Worm (Caenorhabditis elegans) whole organism, dauer: ENCODE results near the gene sek-4.

Experiments
- unc-62 ChIP-seq: sonication (generic microtip); optimal IDR thresholded peaks from 2 replicates; lab custom pipeline; 2017; ENCODE audit warnings: missing biosample characterization, missing genetic modification reagents, missing genetic modification characterization

sek-4 gene

DNA sequence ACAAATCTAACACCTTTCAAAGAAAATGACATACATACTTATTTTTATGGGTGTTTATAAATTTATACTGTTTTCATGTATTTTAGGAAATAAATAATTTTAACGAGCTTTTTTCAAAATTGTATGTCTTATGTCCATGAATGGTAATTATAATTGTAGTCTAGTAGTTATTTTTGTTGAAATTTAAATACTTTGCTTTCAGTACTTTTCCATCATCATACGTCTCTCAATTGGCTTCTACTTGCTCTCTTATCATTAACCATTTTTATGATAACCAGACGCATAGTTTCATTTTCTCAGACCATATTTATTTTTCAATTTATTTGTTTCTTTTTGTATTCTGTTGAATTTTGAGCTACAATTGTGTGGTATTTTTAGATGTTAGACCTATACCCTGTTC is 9.4 kb upstream of the sek-4 start, which contains the start of gene F35C8.5:
F35C8.5 (plus strand) TSS at position 377 of the 400 bp plus-strand sequence.
- TF ChIP-seq unc-62 (GFP tag; lab: Kevin White, UChicago), result no peak

DNA sequence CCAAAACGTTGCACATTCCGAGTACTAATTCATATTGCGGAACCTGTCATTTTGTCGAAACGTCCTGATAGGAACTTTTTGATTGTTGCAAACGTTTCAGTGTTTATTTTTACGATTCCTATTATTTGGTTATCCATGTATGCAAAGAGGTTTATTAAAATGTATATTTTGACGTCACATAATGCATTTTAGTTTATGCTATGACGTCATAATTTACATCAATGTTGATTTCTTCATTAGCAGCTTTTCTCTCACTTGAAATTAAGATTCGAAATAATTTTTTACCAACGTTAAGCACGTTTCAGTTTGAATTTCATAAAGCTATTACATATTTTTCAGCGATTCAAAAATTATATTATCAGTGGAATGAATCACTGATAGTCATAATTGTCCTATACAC is 8.2 kb upstream of the sek-4 start:
- TF ChIP-seq unc-62 (GFP tag; lab: Kevin White, UChicago), result no peak

- TF ChIP-seq unc-62 (GFP tag; lab: Kevin White, UChicago), result no peak
Observed at ce11 chrX:5368220-5368619, 6.6 kb upstream of the sek-4 start, which contains the start of gene jkk-1. jkk-1 (plus strand) TSS chrX:5368468.

- no peak for TF ChIP-seq unc-62 (GFP tag; lab: Kevin White, UChicago)
Observed at ce11 chrX:5370605-5371004, 4.3 kb upstream of the sek-4 start.

- no peak for TF ChIP-seq unc-62 (GFP tag; lab: Kevin White, UChicago)
Observed at ce11 chrX:5372638-5373037, 2.2 kb upstream of the sek-4 start, which contains the start of gene F35C8.8. F35C8.8 (minus strand) TSS chrX:5372639.

DNA sequence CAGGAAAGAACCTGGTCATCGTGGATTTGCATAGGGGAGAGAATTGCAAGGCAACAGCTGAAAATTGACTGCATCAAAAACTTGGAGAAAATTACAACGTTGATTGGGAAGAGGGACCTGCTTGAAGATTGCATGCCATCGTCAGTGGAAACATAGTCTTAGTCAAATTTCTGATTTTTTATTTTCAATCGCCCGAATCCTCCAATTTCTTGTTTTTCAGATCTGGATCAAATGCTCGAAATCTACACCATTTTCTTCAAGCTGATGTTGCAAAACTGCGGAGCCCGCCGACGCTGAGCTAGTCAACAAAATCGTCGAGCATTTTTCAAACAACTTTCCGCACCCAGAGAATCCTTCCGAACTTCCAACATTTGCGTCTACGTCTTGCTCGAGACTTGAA is 1.3 kb upstream of the sek-4 start:
- TF ChIP-seq unc-62 (GFP tag; lab: Kevin White, UChicago), result no peak

DNA sequence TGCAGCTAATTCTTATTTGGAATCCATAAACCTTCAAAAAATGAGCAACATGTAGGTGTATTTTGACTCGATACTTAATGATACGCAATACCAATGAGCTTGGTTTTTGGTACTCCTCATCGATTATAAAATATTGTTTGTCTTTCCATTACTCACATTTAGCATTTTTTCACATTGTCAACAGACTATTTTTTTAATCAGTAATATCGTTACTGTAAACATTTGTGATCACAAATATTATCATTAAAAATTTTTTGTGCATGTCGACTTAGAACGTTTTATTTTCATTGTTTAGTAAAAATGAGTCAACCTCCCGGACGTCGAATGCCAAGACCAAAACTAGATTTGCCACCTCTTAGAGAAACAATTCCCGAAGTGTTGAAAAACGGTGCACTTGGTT is 2.4 kb downstream of the sek-4 start, which contains the start of gene sek-5:
sek-5 (plus strand) TSS at position 301 of the 400 bp plus-strand sequence.
- no peak for TF ChIP-seq unc-62 (GFP tag; lab: Kevin White, UChicago)

ce11 chrX:5382778-5383177 is 7.9 kb downstream of the sek-4 start:
- TF ChIP-seq unc-62 (GFP tag; lab: Kevin White, UChicago), result no peak

DNA sequence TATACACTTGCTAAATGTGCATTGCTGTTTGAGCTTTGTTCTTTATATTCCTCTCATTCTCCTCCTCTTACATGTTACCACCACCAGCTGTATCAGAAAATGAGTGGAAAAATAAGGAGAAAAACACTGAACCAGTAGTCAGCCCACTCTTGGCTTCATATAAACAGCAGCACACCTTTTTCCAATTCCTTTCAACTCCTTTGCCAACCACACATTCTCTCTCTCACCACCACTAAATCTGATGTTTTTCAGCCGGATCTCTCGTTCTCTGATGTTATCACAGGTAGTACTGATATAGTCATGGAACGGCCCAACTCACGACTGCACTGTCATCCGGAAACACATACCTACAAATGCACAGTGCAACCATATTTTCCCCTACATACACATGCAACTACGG is 11.7 kb downstream of the sek-4 start, which contains the start of gene kcnl-3:
kcnl-3 (plus strand) TSS at position 301 of the 400 bp plus-strand sequence.
- no peak for TF ChIP-seq unc-62 (GFP tag; lab: Kevin White, UChicago)

DNA sequence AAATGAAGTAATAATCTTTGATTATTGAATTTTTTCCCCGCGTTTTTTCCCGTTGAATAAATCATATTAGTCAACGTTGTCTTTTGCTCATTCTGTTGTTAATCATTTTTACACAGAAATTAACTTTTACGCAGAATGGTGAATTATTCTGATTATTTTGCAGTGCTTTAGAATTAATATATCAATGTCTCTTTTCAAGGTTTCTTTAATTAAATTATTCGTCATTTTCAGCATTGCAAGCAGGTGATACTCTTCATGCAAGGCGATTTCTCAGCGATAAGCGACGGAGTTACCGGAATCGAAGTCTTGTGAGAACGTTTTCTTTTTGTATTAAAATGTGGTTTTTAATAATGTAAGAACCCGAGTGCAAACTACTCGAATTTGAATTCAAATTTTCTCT is 12.8 kb downstream of the sek-4 start:
- TF ChIP-seq unc-62 (GFP tag; lab: Kevin White, UChicago), result no peak

- TF ChIP-seq unc-62 (GFP tag; lab: Kevin White, UChicago), result no peak
Observed at ce11 chrX:5397300-5397699, 22.4 kb downstream of the sek-4 start, which contains the start of gene C03F11.2. C03F11.2 (minus strand) TSS chrX:5397400.

DNA sequence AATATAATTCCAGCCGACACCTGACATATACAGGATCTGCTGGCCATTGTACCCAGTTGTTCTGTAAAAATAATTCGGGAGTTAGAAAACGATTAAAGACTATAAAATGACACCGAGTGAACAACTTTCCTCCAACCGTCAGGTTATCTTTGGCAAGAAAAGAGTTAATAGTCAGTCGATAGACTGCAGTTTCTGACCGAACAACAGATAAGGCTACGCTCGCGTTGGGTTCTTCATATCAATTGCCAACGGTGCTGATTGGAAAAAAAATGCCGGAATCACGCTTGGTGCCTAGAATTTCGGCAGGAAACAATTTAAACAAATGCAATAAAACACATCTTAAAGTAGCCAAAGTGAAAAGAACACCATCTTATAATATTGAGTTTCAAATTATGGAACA is 25.7 kb downstream of the sek-4 start, which contains the start of gene scav-1:
scav-1 (minus strand) TSS at position 61 of the 400 bp plus-strand sequence.
- no peak for TF ChIP-seq unc-62 (GFP tag; lab: Kevin White, UChicago)

DNA sequence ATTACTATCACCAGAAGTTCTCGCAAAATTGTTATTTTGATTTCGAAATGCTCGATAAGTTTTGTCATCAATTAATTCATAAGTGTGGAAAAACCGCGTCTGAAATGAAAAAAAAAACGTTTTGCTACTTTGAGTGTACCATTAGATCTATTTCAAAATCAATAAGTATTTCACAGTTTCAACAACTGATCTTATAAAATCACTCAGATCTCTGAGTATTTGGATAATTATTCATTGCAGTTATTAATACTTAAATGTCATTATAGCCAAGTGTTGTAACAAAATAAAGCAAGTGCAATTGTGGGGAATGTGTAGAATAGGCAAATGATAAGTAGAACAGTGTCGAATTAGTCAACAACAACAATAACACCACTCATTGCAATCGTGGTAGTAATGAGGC is 31.5 kb downstream of the sek-4 start, which contains the start of gene C03F11.4:
C03F11.4 (minus strand) TSS at position 101 of the 400 bp plus-strand sequence.
- TF ChIP-seq unc-62 (GFP tag; lab: Kevin White, UChicago), result no peak

DNA sequence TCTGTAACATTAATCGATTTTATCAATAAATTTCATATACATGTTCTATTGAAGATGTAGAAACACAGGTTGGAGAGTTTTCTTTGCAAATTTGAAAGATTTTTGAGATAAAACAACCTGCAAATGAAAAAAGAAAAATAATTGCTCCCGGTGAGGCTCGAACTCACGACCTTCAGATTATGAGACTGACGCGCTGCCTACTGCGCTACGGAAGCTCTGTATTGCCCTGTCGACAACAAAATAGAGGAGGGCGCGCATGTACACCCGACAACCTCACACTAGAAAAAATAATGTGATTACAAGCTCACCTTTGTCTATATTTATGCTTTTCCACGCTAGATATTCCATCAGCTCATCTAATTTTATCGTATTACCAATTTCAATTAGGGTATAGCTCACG is 32.4 kb downstream of the sek-4 start:
- no peak for TF ChIP-seq unc-62 (GFP tag; lab: Kevin White, UChicago)

ce11 chrX:5413510-5413909 is 38.7 kb downstream of the sek-4 start, which contains the start of gene pks-1:
pks-1 (plus strand) TSS chrX:5413810.
- TF ChIP-seq unc-62 (GFP tag; lab: Kevin White, UChicago), result no peak

ce11 chrX:5414250-5414649 is 39.4 kb downstream of the sek-4 start, which contains the start of gene C41A3.2:
C41A3.2 (minus strand) TSS chrX:5414350.
- TF ChIP-seq unc-62 (GFP tag; lab: Kevin White, UChicago), result no peak
